Fruit fly (Drosophila melanogaster) whole organism, pupa: ENCODE results near the gene CG10098.
A peak's percentile ranks its signal among the peaks of the same experiment; 100 is the strongest.

Experiments used
- CG10348 ChIP-seq: fragments of 200-800 bp; sonication (Bioruptor generic); IDR thresholded peaks from 2 replicates; pipeline ENCODE4 v1.3.6; 2022; ENCODE audit warnings: missing biosample characterization, missing genetic modification characterization
- CG12605 ChIP-seq: fragments of 200-800 bp; sonication (Bioruptor generic); IDR thresholded peaks from 2 replicates; pipeline ENCODE4 v1.3.6; 2022; ENCODE audit warnings: missing biosample characterization, missing genetic modification characterization
- CG13204 ChIP-seq: fragments of 200-800 bp; sonication (Bioruptor generic); optimal IDR thresholded peaks from 2 replicates; lab custom pipeline; 2018; ENCODE audit warnings: missing biosample characterization, mild to moderate bottlenecking, missing genetic modification characterization, moderate library complexity
- CG14655 ChIP-seq: fragments of 200-800 bp; sonication (Bioruptor generic); optimal IDR thresholded peaks from 3 replicates; lab custom pipeline; 2017; ENCODE audit warnings: mild to moderate bottlenecking, missing biosample characterization, missing genetic modification reagents, missing genetic modification characterization
- CG15710 ChIP-seq: fragments of 200-800 bp; sonication (Bioruptor generic); optimal IDR thresholded peaks from 2 replicates; lab custom pipeline; 2018; ENCODE audit warnings: missing biosample characterization, mild to moderate bottlenecking, missing genetic modification characterization, moderate library complexity
- CG17806 ChIP-seq: fragments of 200-800 bp; sonication (Bioruptor generic); optimal IDR thresholded peaks from 2 replicates; lab custom pipeline; 2018; ENCODE audit warnings: missing biosample characterization, mild to moderate bottlenecking, missing genetic modification characterization, moderate library complexity
- CG32121 ChIP-seq: fragments of 200-800 bp; sonication (Bioruptor generic); IDR thresholded peaks from 2 replicates; pipeline ENCODE4 v1.3.6; 2022; ENCODE audit warnings: missing biosample characterization, missing genetic modification characterization
- CG34367 ChIP-seq: fragments of 200-800 bp; sonication (Bioruptor generic); optimal IDR thresholded peaks from 2 replicates; lab custom pipeline; 2018; ENCODE audit warnings: missing biosample characterization, mild to moderate bottlenecking, missing genetic modification characterization
- CG4496 ChIP-seq: fragments of 200-800 bp; sonication (Bioruptor generic); IDR thresholded peaks from 3 replicates; pipeline ENCODE4 v1.3.6; 2022; ENCODE audit warnings: missing biosample characterization, missing genetic modification characterization
- CG8159 ChIP-seq: fragments of 200-800 bp; sonication (Bioruptor generic); optimal IDR thresholded peaks from 3 replicates; lab custom pipeline; 2018; ENCODE audit warnings: missing biosample characterization, mild to moderate bottlenecking, missing genetic modification characterization, moderate library complexity
- CG8301 ChIP-seq: fragments of 200-800 bp; sonication (Bioruptor generic); optimal IDR thresholded peaks from 2 replicates; lab custom pipeline; 2018; ENCODE audit warnings: missing biosample characterization, mild to moderate bottlenecking, missing genetic modification characterization
- CG9948 ChIP-seq: fragments of 200-800 bp; sonication (Bioruptor generic); optimal IDR thresholded peaks from 2 replicates; lab custom pipeline; 2018; ENCODE audit warnings: missing biosample characterization, mild to moderate bottlenecking, missing genetic modification characterization, moderate library complexity
- D1 ChIP-seq: fragments of 200-800 bp; sonication (Bioruptor generic); optimal IDR thresholded peaks from 2 replicates; lab custom pipeline; 2018; ENCODE audit warnings: missing biosample characterization, mild to moderate bottlenecking, missing genetic modification characterization, moderate library complexity
- EcR ChIP-seq: fragments of 200-800 bp; sonication (Bioruptor generic); optimal IDR thresholded peaks from 3 replicates; lab custom pipeline; 2019; ENCODE audit warnings: missing biosample characterization, missing genetic modification characterization, mild to moderate bottlenecking, moderate library complexity, missing genetic modification reagents
- Ets98B ChIP-seq: fragments of 200-800 bp; sonication (Bioruptor generic); IDR thresholded peaks from 2 replicates; pipeline ENCODE4 v1.3.6; 2022; ENCODE audit warnings: missing biosample characterization, missing genetic modification characterization
- Pif1A ChIP-seq: fragments of 200-800 bp; sonication (Bioruptor generic); optimal IDR thresholded peaks from 3 replicates; lab custom pipeline; 2016; ENCODE audit warnings: missing biosample characterization, missing genetic modification characterization
- Pif1B ChIP-seq: fragments of 200-800 bp; sonication (Bioruptor generic); optimal IDR thresholded peaks from 3 replicates; lab custom pipeline; 2016; ENCODE audit warnings: missing biosample characterization, missing genetic modification characterization
- Snoo ChIP-seq: fragments of 200-800 bp; sonication (Bioruptor generic); optimal IDR thresholded peaks from 3 replicates; lab custom pipeline; 2017; ENCODE audit warnings: missing biosample characterization, mild to moderate bottlenecking, missing genetic modification characterization, inconsistent platforms
- fd96Ca ChIP-seq: fragments of 200-800 bp; sonication (Bioruptor generic); IDR thresholded peaks from 3 replicates; pipeline ENCODE4 v1.3.6; 2022; ENCODE audit warnings: missing biosample characterization, missing genetic modification characterization
- gl ChIP-seq: fragments of 200-800 bp; sonication (Bioruptor generic); optimal IDR thresholded peaks from 2 replicates; lab custom pipeline; 2018; ENCODE audit warnings: missing biosample characterization, mild to moderate bottlenecking, missing genetic modification characterization
- rn ChIP-seq: fragments of 200-800 bp; sonication (Bioruptor generic); IDR thresholded peaks from 2 replicates; pipeline ENCODE4 v1.3.6; 2022; ENCODE audit warnings: missing biosample characterization, missing genetic modification characterization

Gene CG10098

dm6 chr3R:7116511-7116910 lies 7.8 kb upstream of the CG10098 start:
- TF ChIP-seq CG8301 (tag; lab: Kevin White, UChicago) (no peak), Snoo (tag; lab: Kevin White, UChicago) (no peak), CG10348 (no peak), CG14655 (GFP tag; lab: Kevin White, UChicago) (no peak), EcR (no peak), CG13204 (GFP tag; lab: Kevin White, UChicago) (no peak), fd96Ca (GFP tag; lab: Robert Waterston, UW) (no peak), Pif1B (GFP tag; lab: Kevin White, UChicago) (no peak), rn (GFP tag; lab: Robert Waterston, UW) (no peak), CG12605 (no peak), CG15710 (tag; lab: Kevin White, UChicago) (no peak), D1 (tag; lab: Kevin White, UChicago) (no peak), CG32121 (no peak), CG8159 (tag; lab: Kevin White, UChicago) (no peak)

dm6 chr3R:7117590-7117989 lies 6.8 kb upstream of the CG10098 start, which contains the start of gene Mlp84B:
TSS of gene Mlp84B (minus strand) at chr3R:7117732.
- TF ChIP-seq CG32121 (no peak), EcR (no peak), D1 (tag; lab: Kevin White, UChicago) (no peak), Pif1B (GFP tag; lab: Kevin White, UChicago) (no peak), CG15710 (tag; lab: Kevin White, UChicago) (no peak), CG8301 (tag; lab: Kevin White, UChicago) (no peak)

- TF ChIP-seq CG8301 (tag; lab: Kevin White, UChicago) (no peak), D1 (tag; lab: Kevin White, UChicago) (no peak), EcR (peak; percentile 94), Pif1B (GFP tag; lab: Kevin White, UChicago) (no peak), CG4496 (GFP tag; lab: Robert Waterston, UW) (0 out of 3 replicates have a peak, but pooled peaks have one; percentile 6), fd96Ca (GFP tag; lab: Robert Waterston, UW) (no peak)
Observed at dm6 chr3R:7122172-7123072, 1.9 kb upstream of the CG10098 start.

dm6 chr3R:7123073-7123572 lies 1.2 kb upstream of the CG10098 start:
- no peak for TF ChIP-seq CG13204 (GFP tag; lab: Kevin White, UChicago)
- TF ChIP-seq CG32121 = 0 out of 2 replicates have a peak, but pooled peaks have one; percentile 17
- TF ChIP-seq, all 21 proteins: peak for 1

dm6 chr3R:7123699-7124098 lies 649 bp upstream of the CG10098 start:
- peak; percentile 74 for TF ChIP-seq EcR
- no peak for TF ChIP-seq CG34367 (tag; lab: Kevin White, UChicago)

- TF ChIP-seq gl = peak; percentile 56
- TF ChIP-seq Pif1A (GFP tag; lab: Kevin White, UChicago) = peak; percentile 76
- peak; percentile 76 for TF ChIP-seq CG12605
- no peak for TF ChIP-seq CG13204 (GFP tag; lab: Kevin White, UChicago)
- TF ChIP-seq CG14655 (GFP tag; lab: Kevin White, UChicago) = no peak
- peak; percentile 77 for TF ChIP-seq CG8159 (tag; lab: Kevin White, UChicago)
- TF ChIP-seq CG34367 (tag; lab: Kevin White, UChicago) = peak; percentile 61
- TF ChIP-seq Ets98B (GFP tag; lab: Robert Waterston, UW) = peak; percentile 91
- TF ChIP-seq D1 (tag; lab: Kevin White, UChicago) = peak; percentile 10
- TF ChIP-seq CG32121 = peak; percentile 77
- no peak for TF ChIP-seq fd96Ca (GFP tag; lab: Robert Waterston, UW)
- TF ChIP-seq Snoo (tag; lab: Kevin White, UChicago) = peak; percentile 75
- peak; percentile 79 for TF ChIP-seq rn (GFP tag; lab: Robert Waterston, UW)
- TF ChIP-seq CG4496 (GFP tag; lab: Robert Waterston, UW) = peak; percentile 93; the same call in 2 of the 3 replicates
- TF ChIP-seq Pif1B (GFP tag; lab: Kevin White, UChicago) = peak; percentile 84
- TF ChIP-seq CG8301 (tag; lab: Kevin White, UChicago) = peak; percentile 78
- no peak for TF ChIP-seq EcR
- peak; percentile 80 for TF ChIP-seq CG17806 (tag; lab: Kevin White, UChicago)
- peak; percentile 80 for TF ChIP-seq CG15710 (tag; lab: Kevin White, UChicago)
- peak; percentile 67 for TF ChIP-seq CG9948 (tag; lab: Kevin White, UChicago)
- TF ChIP-seq CG10348 = no peak
Observed at dm6 chr3R:7127966-7128365, 3.6 kb downstream of the CG10098 start, which contains the start of gene CG10068. TSS of gene CG10068 (minus strand) at chr3R:7128027.
